Fruit fly (Drosophila melanogaster) ovary, adult (tissue): ENCODE measurements around the gene Tbcd.

Source experiments
- CG17801 ChIP-seq: fragments of 200-800 bp; optimal IDR thresholded peaks from 2 replicates; lab custom pipeline; 2019; ENCODE audit warnings: missing biosample characterization, mild to moderate bottlenecking, missing genetic modification characterization, moderate library complexity; ENCODE audit not compliant: partially characterized antibody

The Tbcd gene

dm6 chr2L:2147208-2147607 lies at the start of gene Tbcd, which contains the start of gene CG11723:
Tbcd (plus strand) TSS chr2L:2147518.
CG11723 (minus strand) TSS chr2L:2147275.
- TF ChIP-seq CG17801 (GFP tag; lab: Kevin White, UChicago): peak; percentile 96

DNA sequence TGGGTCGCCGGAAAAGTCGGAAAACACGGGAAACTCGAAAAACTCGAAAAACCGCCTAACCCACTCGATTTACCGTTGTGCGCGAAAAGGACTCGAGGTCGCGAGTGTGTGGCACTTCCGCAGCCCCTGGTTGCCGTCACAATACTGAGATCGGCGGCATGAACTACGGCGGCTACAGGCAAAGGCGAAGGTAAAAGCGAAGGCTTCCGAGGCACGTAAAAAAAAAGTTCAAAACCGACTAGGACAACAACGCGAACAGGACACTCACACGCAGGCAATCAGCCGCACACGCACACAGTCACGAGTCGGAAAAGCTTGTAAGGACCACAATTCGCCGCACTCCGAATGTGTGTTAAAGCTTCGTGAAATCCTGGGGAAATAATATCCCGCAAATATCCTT lies 37.6 kb upstream of the Tbcd start, which contains the start of gene dpr3:
Gene dpr3 (minus strand): TSS at position 133 of the 400 bp plus-strand sequence.
- no peak for TF ChIP-seq CG17801 (GFP tag; lab: Kevin White, UChicago)

DNA sequence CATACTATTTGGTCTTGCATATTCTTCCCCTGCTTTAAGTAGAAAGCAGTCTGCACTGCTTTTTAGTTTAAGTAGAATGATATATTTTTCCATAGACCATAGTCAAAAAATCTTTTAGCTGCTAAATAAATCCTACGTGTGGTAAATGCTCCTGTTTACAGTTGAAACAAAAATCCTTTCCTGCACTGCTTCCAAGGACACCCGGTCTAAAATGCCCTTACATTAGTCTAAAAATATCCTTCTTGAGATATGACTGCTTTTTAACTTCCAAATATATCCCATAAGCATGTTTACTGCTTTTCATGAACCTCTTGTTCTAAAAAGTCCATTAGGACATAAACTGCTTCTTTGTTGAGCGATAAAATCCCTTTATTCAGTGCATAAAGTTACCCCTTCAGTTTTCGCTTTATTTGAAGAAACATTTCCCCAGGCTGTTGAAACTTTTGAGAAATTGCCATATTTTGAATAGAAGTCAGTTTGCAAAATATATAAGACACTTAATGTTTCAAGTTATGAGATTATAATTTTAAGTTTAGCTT lies 36.9 kb upstream of the Tbcd start:
- TF ChIP-seq CG17801 (GFP tag; lab: Kevin White, UChicago): no peak

DNA sequence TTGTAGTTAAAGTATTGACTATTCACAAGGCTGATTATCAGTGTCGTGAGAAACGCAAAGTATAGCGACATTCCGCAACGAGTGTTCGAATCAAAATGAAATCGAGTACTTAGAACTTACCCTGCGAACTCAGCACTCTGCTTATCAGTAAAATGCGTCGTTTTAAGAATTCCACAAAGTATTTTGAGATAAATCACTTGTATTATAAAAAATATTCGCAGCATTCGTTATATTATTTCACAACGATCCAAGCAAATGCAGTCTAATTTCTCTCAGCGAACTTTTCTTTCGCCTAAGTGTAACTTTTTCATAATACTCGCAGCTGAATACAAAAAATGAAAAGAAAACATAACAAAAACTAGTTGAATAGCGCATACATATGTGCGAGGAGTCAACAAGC lies 18.2 kb upstream of the Tbcd start, which contains the start of gene CG4259:
Gene CG4259 (minus strand): TSS at position 101 of the 400 bp plus-strand sequence.
- no peak for TF ChIP-seq CG17801 (GFP tag; lab: Kevin White, UChicago)

DNA sequence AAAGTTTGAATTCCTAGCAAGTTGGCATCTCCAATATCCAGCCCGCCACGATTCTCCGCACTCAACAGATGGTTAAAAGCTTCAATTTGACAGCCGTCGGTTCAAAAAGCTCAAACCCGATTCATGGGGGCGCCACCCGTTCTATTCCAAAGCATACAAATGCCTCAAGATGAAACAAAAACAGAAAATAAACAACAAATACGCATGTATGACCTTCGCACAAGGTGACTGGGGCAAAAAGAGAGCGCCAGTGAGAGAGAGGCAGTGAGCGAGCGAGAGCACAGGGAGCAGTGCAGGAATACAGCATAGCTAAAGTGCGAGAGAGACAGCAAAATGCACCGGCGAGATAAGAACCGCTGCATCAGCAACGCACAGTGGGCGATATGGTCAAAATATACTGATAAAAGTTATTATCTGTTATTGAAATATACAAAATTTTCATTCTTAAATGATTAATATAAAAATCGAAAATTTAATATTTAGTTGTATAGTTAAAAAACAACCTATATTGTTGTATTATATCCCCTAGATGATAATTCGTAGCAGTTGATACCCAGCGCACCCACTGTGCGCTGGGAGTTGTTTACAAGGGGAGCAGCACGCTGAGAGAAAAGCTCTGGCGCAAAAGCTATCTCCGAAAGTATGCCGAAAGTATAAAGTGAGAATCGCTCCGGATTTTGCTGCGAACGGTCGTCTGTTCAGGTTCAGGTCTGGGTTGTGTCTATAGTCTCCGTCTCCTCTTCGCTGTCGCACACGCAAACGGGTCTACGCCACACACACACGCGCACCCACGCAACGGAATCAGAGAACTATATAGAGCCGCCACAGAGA lies 16.9 kb upstream of the Tbcd start, which contains the start of gene Glyp:
Gene Glyp (plus strand): TSS at position 657 of the 831 bp plus-strand sequence.
- peak; percentile 99 for TF ChIP-seq CG17801 (GFP tag; lab: Kevin White, UChicago)

DNA sequence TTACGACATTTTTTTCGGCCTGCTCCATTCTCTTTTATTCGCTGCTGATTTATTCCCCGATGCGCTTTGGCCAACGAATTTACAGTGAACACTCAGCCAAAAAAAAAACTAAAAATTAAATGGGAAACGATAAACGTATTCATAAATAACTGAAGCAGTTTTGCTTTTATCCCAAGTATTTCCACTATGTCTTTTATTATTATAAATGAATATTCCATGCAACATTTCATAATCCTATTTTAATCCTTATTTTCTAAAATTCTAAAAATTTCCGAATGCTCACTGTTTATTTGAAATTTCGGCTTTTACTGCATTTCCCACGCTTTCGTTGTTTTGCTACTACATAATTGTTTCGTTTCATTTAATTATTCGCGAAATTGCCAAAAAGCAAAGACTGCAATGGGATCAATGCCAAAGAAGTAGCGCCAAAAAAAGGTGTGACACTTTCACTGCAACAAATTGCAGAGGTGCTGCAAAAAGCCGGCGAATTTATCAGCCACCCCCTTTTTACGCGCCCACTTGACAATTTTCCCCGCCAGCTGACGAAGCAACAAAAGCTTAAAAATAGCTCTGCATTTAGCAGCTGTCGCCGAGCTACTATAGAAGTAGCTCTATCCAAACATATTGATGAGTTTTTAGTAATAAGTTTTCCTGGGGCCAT lies 15.7 kb upstream of the Tbcd start:
- TF ChIP-seq CG17801 (GFP tag; lab: Kevin White, UChicago): peak; percentile 69

DNA sequence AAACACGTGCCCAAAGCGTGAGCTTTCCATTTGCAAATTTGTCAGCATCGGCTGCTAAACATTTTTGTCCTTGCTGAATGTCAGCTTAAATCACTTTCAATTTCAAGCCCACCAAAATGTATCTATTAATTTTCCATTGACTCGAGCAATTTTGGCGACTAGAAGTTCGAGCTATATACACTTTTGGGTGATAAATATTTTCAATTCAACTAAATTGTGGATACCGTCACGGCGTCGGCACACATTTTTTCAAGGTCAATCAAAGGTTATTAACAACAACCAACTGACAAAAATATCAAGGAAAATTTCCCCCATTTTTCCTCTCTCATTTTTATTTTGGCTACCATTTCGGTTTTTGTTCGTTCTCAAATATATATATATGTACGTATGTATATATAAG lies 15.1 kb upstream of the Tbcd start:
- no peak for TF ChIP-seq CG17801 (GFP tag; lab: Kevin White, UChicago)

DNA sequence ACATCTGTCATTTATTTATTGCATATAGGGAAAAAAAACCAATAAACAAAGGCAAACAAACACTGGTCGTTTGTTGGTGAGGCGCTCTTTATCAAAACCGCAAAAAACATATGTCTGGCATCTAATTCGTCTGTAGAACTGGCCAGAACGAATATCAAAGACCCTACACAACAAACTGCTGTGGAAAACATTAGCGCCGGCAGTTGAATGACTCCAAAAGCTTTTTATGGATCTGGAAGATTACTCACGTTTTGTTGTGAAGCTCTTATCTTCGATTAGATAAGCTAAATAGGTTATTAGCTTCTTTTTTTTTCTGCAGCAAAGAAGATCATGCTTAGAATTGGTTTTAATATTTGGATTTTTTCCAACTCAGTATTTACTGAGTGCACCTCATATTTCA lies 14.3 kb upstream of the Tbcd start:
- no peak for TF ChIP-seq CG17801 (GFP tag; lab: Kevin White, UChicago)

- no peak for TF ChIP-seq CG17801 (GFP tag; lab: Kevin White, UChicago)
Observed at dm6 chr2L:2144725-2145656, 2.3 kb upstream of the Tbcd start, which contains the start of gene tho2. tho2 (minus strand) TSS chr2L:2145187.

- peak; percentile 3 for TF ChIP-seq CG17801 (GFP tag; lab: Kevin White, UChicago)
Observed at dm6 chr2L:2151544-2152290, 4.4 kb downstream of the Tbcd start, which contains the start of gene AIF. AIF (plus strand) TSS chr2L:2151754.

- TF ChIP-seq CG17801 (GFP tag; lab: Kevin White, UChicago): no peak
Observed at dm6 chr2L:2155453-2155852, 8.1 kb downstream of the Tbcd start, which contains the start of gene CG15382. CG15382 (plus strand) TSS chr2L:2155753.

- no peak for TF ChIP-seq CG17801 (GFP tag; lab: Kevin White, UChicago)
Observed at dm6 chr2L:2161244-2162243, 14.2 kb downstream of the Tbcd start.
